Worm (Caenorhabditis elegans) whole organism, early embryonic: ENCODE data around the gene T03F6.9.

Experiments
- B0310.2 ChIP-seq: sonication (generic microtip); optimal IDR thresholded peaks from 2 replicates; lab custom pipeline; 2016; ENCODE audit warnings: mild to moderate bottlenecking, missing genetic modification characterization, missing compliant biosample characterization
- aly-1 ChIP-seq: sonication (generic microtip); optimal IDR thresholded peaks from 2 replicates; lab custom pipeline; 2016; ENCODE audit warnings: missing genetic modification characterization, missing compliant biosample characterization
- ama-1 ChIP-seq: fragments of 150-350 bp; optimal IDR thresholded peaks from 2 replicates; lab custom pipeline; 2014
- flt-1 ChIP-seq: fragments of 200-800 bp; sonication (Bioruptor generic); IDR thresholded peaks from 2 replicates; pipeline ENCODE4 v1.3.6; 2022; ENCODE audit warnings: missing genetic modification characterization, missing compliant biosample characterization
- hnd-1 ChIP-seq: sonication (generic microtip); optimal IDR thresholded peaks from 2 replicates; lab custom pipeline; 2016; ENCODE audit warnings: missing genetic modification characterization, missing compliant biosample characterization
- pes-1 ChIP-seq: fragments of 200-800 bp; sonication (Bioruptor generic); IDR thresholded peaks from 2 replicates; pipeline ENCODE4 v1.3.6; 2022; ENCODE audit warnings: missing genetic modification reagents, missing genetic modification characterization, missing compliant biosample characterization
- scrt-1 ChIP-seq: fragments of 200-800 bp; sonication (Bioruptor generic); IDR thresholded peaks from 2 replicates; pipeline ENCODE4 v1.3.6; 2022; ENCODE audit warnings: missing genetic modification characterization, missing compliant biosample characterization
- sea-1 ChIP-seq: fragments of 200-800 bp; sonication (Bioruptor generic); conservative IDR thresholded peaks from 2 replicates; pipeline ENCODE4 v1.3.6; 2022; ENCODE audit warnings: missing genetic modification characterization, missing compliant biosample characterization
- tra-4 ChIP-seq: sonication (generic microtip); optimal IDR thresholded peaks from 2 replicates; lab custom pipeline; 2017; ENCODE audit warnings: missing genetic modification characterization, missing compliant biosample characterization

- TF ChIP-seq pes-1 (GFP tag; lab: Robert Waterston, UW): no peak
- TF ChIP-seq flt-1: no peak
- TF ChIP-seq ama-1 (lab: Kevin White, UChicago): no peak
- TF ChIP-seq sea-1 (GFP tag; lab: Robert Waterston, UW): no peak
- TF ChIP-seq tra-4 (tag; lab: Kevin White, UChicago): no peak
- TF ChIP-seq scrt-1 (GFP tag; lab: Robert Waterston, UW): no peak
- TF ChIP-seq hnd-1 (tag; lab: Kevin White, UChicago): no peak
- no peak for TF ChIP-seq B0310.2 (tag; lab: Kevin White, UChicago)
- no peak for TF ChIP-seq aly-1 (tag; lab: Kevin White, UChicago)
Observed at ce11 chrIII:13343562-13344139, 27.2 kb downstream of the T03F6.9 start.
